Worm (Caenorhabditis elegans): Measurements from ENCODE around the gene egrh-1.
A peak's percentile ranks its signal among the peaks of the same experiment; 100 is the strongest.

Gene egrh-1

ce11 chrX:14824490-14825050 lies 21.2 kb upstream of the egrh-1 start, which contains the start of gene mbk-1:
Gene mbk-1, minus strand, starts transcription at chrX:14824540.
- peak; percentile 71 for TF ChIP-seq W03F9.2 (tag; optimal IDR thresholded peaks at IDR 0.05)
- TF ChIP-seq dao-5 (tag; optimal IDR thresholded peaks at IDR 0.05): no peak
- TF ChIP-seq him-1 (tag; optimal IDR thresholded peaks at IDR 0.05): peak; percentile 43

ce11 chrX:14828766-14829165 lies 17.0 kb upstream of the egrh-1 start:
- TF ChIP-seq dao-5 (tag; optimal IDR thresholded peaks at IDR 0.05): no peak
- TF ChIP-seq him-1 (tag; optimal IDR thresholded peaks at IDR 0.05): no peak
- no peak for TF ChIP-seq W03F9.2 (tag; optimal IDR thresholded peaks at IDR 0.05)

ce11 chrX:14831531-14831930 lies 14.2 kb upstream of the egrh-1 start, which contains the start of gene dpf-2:
Gene dpf-2, plus strand, starts transcription at chrX:14831831.
- TF ChIP-seq W03F9.2 (tag; optimal IDR thresholded peaks at IDR 0.05): no peak

ce11 chrX:14838339-14838738 lies 7.4 kb upstream of the egrh-1 start:
- no peak for TF ChIP-seq dao-5 (tag; optimal IDR thresholded peaks at IDR 0.05)
- no peak for TF ChIP-seq him-1 (tag; optimal IDR thresholded peaks at IDR 0.05)
- no peak for TF ChIP-seq W03F9.2 (tag; optimal IDR thresholded peaks at IDR 0.05)

- TF ChIP-seq him-1 (tag; optimal IDR thresholded peaks at IDR 0.05) (peak; percentile 85), dao-5 (tag; optimal IDR thresholded peaks at IDR 0.05) (no peak), W03F9.2 (tag; optimal IDR thresholded peaks at IDR 0.05) (peak; percentile 78)
These were observed 4.7 kb upstream of the egrh-1 start for ce11 chrX:14841030-14841429.

ce11 chrX:14842846-14843369 lies 2.8 kb upstream of the egrh-1 start:
- no peak for TF ChIP-seq dao-5 (tag; optimal IDR thresholded peaks at IDR 0.05)
- no peak for TF ChIP-seq him-1 (tag; optimal IDR thresholded peaks at IDR 0.05)
- no peak for TF ChIP-seq W03F9.2 (tag; optimal IDR thresholded peaks at IDR 0.05)

ce11 chrX:14844481-14844880 lies 1.3 kb upstream of the egrh-1 start:
- TF ChIP-seq W03F9.2 (tag; optimal IDR thresholded peaks at IDR 0.05): no peak
- no peak for TF ChIP-seq dao-5 (tag; optimal IDR thresholded peaks at IDR 0.05)
- TF ChIP-seq him-1 (tag; optimal IDR thresholded peaks at IDR 0.05): no peak

ce11 chrX:14849054-14849453 lies 3.3 kb downstream of the egrh-1 start, which contains the start of gene acd-3:
Gene acd-3, plus strand, starts transcription at chrX:14849275.
- TF ChIP-seq dao-5 (tag; optimal IDR thresholded peaks at IDR 0.05): no peak
- TF ChIP-seq him-1 (tag; optimal IDR thresholded peaks at IDR 0.05): no peak

- TF ChIP-seq dao-5 (tag; optimal IDR thresholded peaks at IDR 0.05) (no peak), him-1 (tag; optimal IDR thresholded peaks at IDR 0.05) (no peak), W03F9.2 (tag; optimal IDR thresholded peaks at IDR 0.05) (no peak)
These were observed 6.2 kb downstream of the egrh-1 start for ce11 chrX:14851904-14852303.

ce11 chrX:14853712-14854217 lies 8.0 kb downstream of the egrh-1 start, which contains the start of the genes C27C12.1 and C27C12.4:
Gene C27C12.1, minus strand, starts transcription at chrX:14853762.
Gene C27C12.4, plus strand, starts transcription at chrX:14854086.
- peak; percentile 63 for TF ChIP-seq him-1 (tag; optimal IDR thresholded peaks at IDR 0.05)
- no peak for TF ChIP-seq dao-5 (tag; optimal IDR thresholded peaks at IDR 0.05)

- TF ChIP-seq him-1 (tag; optimal IDR thresholded peaks at IDR 0.05): no peak
- no peak for TF ChIP-seq dao-5 (tag; optimal IDR thresholded peaks at IDR 0.05)
- TF ChIP-seq W03F9.2 (tag; optimal IDR thresholded peaks at IDR 0.05): no peak
These were observed 16.0 kb downstream of the egrh-1 start, which contains the start of gene dmd-4 for ce11 chrX:14861752-14862151. Gene dmd-4, minus strand, starts transcription at chrX:14861852.

- TF ChIP-seq dao-5 (tag; optimal IDR thresholded peaks at IDR 0.05) (no peak), him-1 (tag; optimal IDR thresholded peaks at IDR 0.05) (no peak)
These were observed 20.0 kb downstream of the egrh-1 start, which contains the start of gene C27C12.3 for ce11 chrX:14865744-14866143. Gene C27C12.3, minus strand, starts transcription at chrX:14865844.

- TF ChIP-seq dao-5 (tag; optimal IDR thresholded peaks at IDR 0.05): no peak
- TF ChIP-seq W03F9.2 (tag; optimal IDR thresholded peaks at IDR 0.05): no peak
- TF ChIP-seq him-1 (tag; optimal IDR thresholded peaks at IDR 0.05): no peak
These were observed 22.5 kb downstream of the egrh-1 start, which contains the start of gene F31F6.1 for ce11 chrX:14868200-14868599. Gene F31F6.1, minus strand, starts transcription at chrX:14868300.

ce11 chrX:14871780-14872179 lies 26.0 kb downstream of the egrh-1 start, which contains the start of gene F31F6.2:
Gene F31F6.2, minus strand, starts transcription at chrX:14871880.
- TF ChIP-seq him-1 (tag; optimal IDR thresholded peaks at IDR 0.05): no peak
- no peak for TF ChIP-seq dao-5 (tag; optimal IDR thresholded peaks at IDR 0.05)
- no peak for TF ChIP-seq W03F9.2 (tag; optimal IDR thresholded peaks at IDR 0.05)
